Worm (Caenorhabditis elegans) whole organism, L3 larva: ENCODE results near the gene Y105C5A.24.

ENCODE experiments used
- ama-1 ChIP-seq: fragments of 150-350 bp; optimal IDR thresholded peaks from 2 replicates; lab custom pipeline; 2018
- ceh-16 ChIP-seq: sonication (generic microtip); optimal IDR thresholded peaks from 2 replicates; lab custom pipeline; 2017; ENCODE audit warnings: missing biosample characterization, missing genetic modification characterization
- ceh-28 ChIP-seq: fragments of 150-350 bp; optimal IDR thresholded peaks from 2 replicates; lab custom pipeline; 2014; ENCODE audit warnings: missing biosample characterization, missing genetic modification reagents, missing genetic modification characterization
- ceh-82 ChIP-seq: fragments of 150-350 bp; optimal IDR thresholded peaks from 2 replicates; lab custom pipeline; 2014; ENCODE audit warnings: missing biosample characterization, missing genetic modification characterization
- ceh-9 ChIP-seq: sonication (generic microtip); optimal IDR thresholded peaks from 2 replicates; lab custom pipeline; 2018; ENCODE audit warnings: missing biosample characterization, missing genetic modification characterization
- daf-12 ChIP-seq: fragments of 150-350 bp; optimal IDR thresholded peaks from 2 replicates; lab custom pipeline; 2014; ENCODE audit warnings: missing biosample characterization, missing genetic modification reagents, missing genetic modification characterization
- egl-5 ChIP-seq: fragments of 150-350 bp; optimal IDR thresholded peaks from 2 replicates; lab custom pipeline; 2017; ENCODE audit warnings: missing biosample characterization, missing genetic modification reagents, missing genetic modification characterization, inconsistent platforms
- elt-2 ChIP-seq: sonication (generic microtip); optimal IDR thresholded peaks from 2 replicates; lab custom pipeline; 2016; ENCODE audit warnings: missing genetic modification reagents, mild to moderate bottlenecking, missing genetic modification characterization, missing compliant biosample characterization
- fkh-10 ChIP-seq: sonication (generic microtip); optimal IDR thresholded peaks from 2 replicates; lab custom pipeline; 2017; ENCODE audit warnings: missing biosample characterization, missing genetic modification reagents, missing genetic modification characterization
- fkh-2 ChIP-seq: fragments of 150-350 bp; optimal IDR thresholded peaks from 2 replicates; lab custom pipeline; 2014; ENCODE audit warnings: missing biosample characterization, missing genetic modification reagents, missing genetic modification characterization
- fos-1 ChIP-seq: fragments of 150-350 bp; optimal IDR thresholded peaks from 2 replicates; lab custom pipeline; 2014; ENCODE audit warnings: missing biosample characterization, missing genetic modification characterization
- hmg-11 ChIP-seq: sonication (generic microtip); optimal IDR thresholded peaks from 2 replicates; lab custom pipeline; 2016; ENCODE audit warnings: missing genetic modification characterization, missing compliant biosample characterization
- jun-1 ChIP-seq: fragments of 150-350 bp; optimal IDR thresholded peaks from 2 replicates; lab custom pipeline; 2014; ENCODE audit warnings: missing biosample characterization, missing genetic modification reagents, missing genetic modification characterization
- lin-15B ChIP-seq: fragments of 150-350 bp; optimal IDR thresholded peaks from 2 replicates; lab custom pipeline; 2014; ENCODE audit warnings: missing biosample characterization, missing genetic modification characterization
- lin-39 ChIP-seq: fragments of 150-350 bp; optimal IDR thresholded peaks from 2 replicates; lab custom pipeline; 2018; ENCODE audit warnings: missing biosample characterization, missing genetic modification reagents, missing genetic modification characterization
- mdl-1 ChIP-seq: fragments of 150-350 bp; optimal IDR thresholded peaks from 2 replicates; lab custom pipeline; 2014; ENCODE audit warnings: missing biosample characterization, missing genetic modification characterization
- mml-1 ChIP-seq: fragments of 150-350 bp; sonication (generic microtip); optimal IDR thresholded peaks from 3 replicates; lab custom pipeline; 2014; ENCODE audit warnings: missing biosample characterization, missing genetic modification characterization
- nfya-1 ChIP-seq: sonication (generic microtip); optimal IDR thresholded peaks from 2 replicates; lab custom pipeline; 2017; ENCODE audit warnings: missing genetic modification characterization, mild to moderate bottlenecking, missing compliant biosample characterization, antibody characterized with exemption, moderate library complexity; ENCODE audit not compliant: insufficient read depth
- nhr-12 ChIP-seq: fragments of 150-350 bp; optimal IDR thresholded peaks from 2 replicates; lab custom pipeline; 2014; ENCODE audit warnings: missing biosample characterization, missing genetic modification characterization
- nhr-23 ChIP-seq: fragments of 150-350 bp; optimal IDR thresholded peaks from 2 replicates; lab custom pipeline; 2014; ENCODE audit warnings: missing biosample characterization, missing genetic modification reagents, missing genetic modification characterization
- nhr-25 ChIP-seq: sonication (generic microtip); optimal IDR thresholded peaks from 2 replicates; lab custom pipeline; 2017; ENCODE audit warnings: missing biosample characterization, missing genetic modification characterization
- nhr-28 ChIP-seq: fragments of 150-350 bp; optimal IDR thresholded peaks from 2 replicates; lab custom pipeline; 2014; ENCODE audit warnings: missing biosample characterization, missing genetic modification characterization
- nhr-43 ChIP-seq: sonication (generic microtip); optimal IDR thresholded peaks from 2 replicates; lab custom pipeline; 2016; ENCODE audit warnings: mild to moderate bottlenecking, missing genetic modification characterization, missing compliant biosample characterization; ENCODE audit not compliant: poor library complexity, severe bottlenecking
- nhr-76 ChIP-seq: fragments of 150-350 bp; sonication (generic microtip); optimal IDR thresholded peaks from 5 replicates; lab custom pipeline; 2014; ENCODE audit warnings: missing biosample characterization, missing genetic modification characterization
- nhr-77 ChIP-seq: fragments of 150-350 bp; optimal IDR thresholded peaks from 2 replicates; lab custom pipeline; 2014; ENCODE audit warnings: missing biosample characterization, missing genetic modification characterization
- pha-4 ChIP-seq: fragments of 150-350 bp; optimal IDR thresholded peaks from 2 replicates; lab custom pipeline; 2014; ENCODE audit warnings: missing biosample characterization, missing genetic modification reagents, missing genetic modification characterization
- pqm-1 ChIP-seq: fragments of 150-350 bp; optimal IDR thresholded peaks from 2 replicates; lab custom pipeline; 2017; ENCODE audit warnings: missing biosample characterization, missing genetic modification characterization, inconsistent platforms
- sea-2 ChIP-seq: fragments of 150-350 bp; sonication (generic microtip); optimal IDR thresholded peaks from 4 replicates; lab custom pipeline; 2014; ENCODE audit warnings: missing biosample characterization, missing genetic modification reagents, missing genetic modification characterization
- snpc-4 ChIP-seq: fragments of 150-350 bp; optimal IDR thresholded peaks from 2 replicates; lab custom pipeline; 2014; ENCODE audit warnings: missing biosample characterization, missing genetic modification characterization
- tbx-2 ChIP-seq: sonication (generic microtip); optimal IDR thresholded peaks from 2 replicates; lab custom pipeline; 2016; ENCODE audit warnings: mild to moderate bottlenecking, missing genetic modification characterization, missing compliant biosample characterization
- unc-39 ChIP-seq: sonication (generic microtip); optimal IDR thresholded peaks from 4 replicates; lab custom pipeline; 2017; ENCODE audit warnings: missing biosample characterization, missing genetic modification characterization
- zag-1 ChIP-seq: fragments of 150-350 bp; optimal IDR thresholded peaks from 2 replicates; lab custom pipeline; 2014; ENCODE audit warnings: missing biosample characterization, missing genetic modification characterization
- ztf-11 ChIP-seq: fragments of 150-350 bp; optimal IDR thresholded peaks from 2 replicates; lab custom pipeline; 2014; ENCODE audit warnings: missing biosample characterization, missing genetic modification characterization
- ztf-4 ChIP-seq: fragments of 150-350 bp; optimal IDR thresholded peaks from 2 replicates; lab custom pipeline; 2014; ENCODE audit warnings: missing biosample characterization, missing genetic modification characterization

Y105C5A.24 gene

ce11 chrIV:15849656-15850055 is at the start of gene Y105C5A.24:
Y105C5A.24 (plus strand) TSS chrIV:15849875.
- peak; percentile 80 for TF ChIP-seq elt-2 (tag; lab: Kevin White, UChicago)
- peak; percentile 46 for TF ChIP-seq pha-4 (tag; lab: Kevin White, UChicago)
- no peak for TF ChIP-seq nhr-12
- TF ChIP-seq pqm-1 (tag; lab: Kevin White, UChicago), result peak; percentile 92

ce11 chrIV:15814044-15814443 is 35.6 kb upstream of the Y105C5A.24 start:
- no peak for TF ChIP-seq tbx-2
- peak; percentile 2 for TF ChIP-seq nfya-1 (tag; lab: Kevin White, UChicago)
- no peak for TF ChIP-seq egl-5 (tag; lab: Kevin White, UChicago)
- no peak for TF ChIP-seq pha-4 (tag; lab: Kevin White, UChicago)

ce11 chrIV:15817490-15817889 is 32.2 kb upstream of the Y105C5A.24 start:
- TF ChIP-seq daf-12, result no peak
- TF ChIP-seq sea-2, result no peak
- TF ChIP-seq egl-5 (tag; lab: Kevin White, UChicago), result no peak
- TF ChIP-seq nhr-23 (tag; lab: Kevin White, UChicago), result no peak
- TF ChIP-seq ama-1 (lab: Kevin White, UChicago), result no peak
- no peak for TF ChIP-seq ceh-28 (tag; lab: Kevin White, UChicago)
- TF ChIP-seq ztf-4 (tag; lab: Kevin White, UChicago), result no peak

- no peak for TF ChIP-seq unc-39
- TF ChIP-seq mdl-1, result no peak
- TF ChIP-seq fkh-10 (GFP tag; lab: Kevin White, UChicago), result no peak
- no peak for TF ChIP-seq ceh-28 (tag; lab: Kevin White, UChicago)
- TF ChIP-seq ztf-11 (tag; lab: Kevin White, UChicago), result no peak
- no peak for TF ChIP-seq fkh-2
- TF ChIP-seq, all 47 proteins: peak for 0
Observed at ce11 chrIV:15819759-15820158, 29.9 kb upstream of the Y105C5A.24 start, which contains the start of gene daf-38. daf-38 (plus strand) TSS chrIV:15820059.

ce11 chrIV:15844064-15844463 is 5.6 kb upstream of the Y105C5A.24 start:
- TF ChIP-seq tbx-2, result no peak
- TF ChIP-seq zag-1, result no peak
- TF ChIP-seq nhr-28 (tag; lab: Kevin White, UChicago), result no peak
- no peak for TF ChIP-seq lin-15B (tag; lab: Kevin White, UChicago)
- TF ChIP-seq jun-1 (tag; lab: Kevin White, UChicago), result no peak
- TF ChIP-seq pha-4 (tag; lab: Kevin White, UChicago), result no peak
- TF ChIP-seq mdl-1, result no peak
- no peak for TF ChIP-seq mml-1 (tag; lab: Kevin White, UChicago)
- no peak for TF ChIP-seq egl-5 (tag; lab: Kevin White, UChicago)
- TF ChIP-seq, all 47 proteins: peak for 0

- TF ChIP-seq nhr-77 (tag; lab: Kevin White, UChicago) (no peak), ztf-11 (tag; lab: Kevin White, UChicago) (no peak), hmg-11 (tag; lab: Kevin White, UChicago) (no peak), pha-4 (tag; lab: Kevin White, UChicago) (no peak), nfya-1 (tag; lab: Kevin White, UChicago) (no peak), snpc-4 (tag; lab: Kevin White, UChicago) (no peak), nhr-28 (tag; lab: Kevin White, UChicago) (no peak), nhr-23 (tag; lab: Kevin White, UChicago) (no peak), ztf-4 (tag; lab: Kevin White, UChicago) (no peak), ceh-9 (tag; lab: Kevin White, UChicago) (no peak), fos-1 (tag; lab: Kevin White, UChicago) (no peak)
Observed at ce11 chrIV:15846553-15846952, 3.1 kb upstream of the Y105C5A.24 start, which contains the start of gene Y105C5A.1270. Y105C5A.1270 (minus strand) TSS chrIV:15846653.

- no peak for TF ChIP-seq nfya-1 (tag; lab: Kevin White, UChicago)
- no peak for TF ChIP-seq unc-39
- no peak for TF ChIP-seq lin-39
- no peak for TF ChIP-seq fos-1 (tag; lab: Kevin White, UChicago)
- no peak for TF ChIP-seq tbx-2
- no peak for TF ChIP-seq mml-1 (tag; lab: Kevin White, UChicago)
- no peak for TF ChIP-seq nhr-43
- TF ChIP-seq nhr-76 (tag; lab: Kevin White, UChicago), result no peak
- TF ChIP-seq nhr-25 (tag; lab: Kevin White, UChicago), result no peak
- no peak for TF ChIP-seq nhr-77 (tag; lab: Kevin White, UChicago)
- no peak for TF ChIP-seq sea-2
- TF ChIP-seq ceh-82, result no peak
- no peak for TF ChIP-seq ceh-9 (tag; lab: Kevin White, UChicago)
- no peak for TF ChIP-seq daf-12
- no peak for TF ChIP-seq lin-15B (tag; lab: Kevin White, UChicago)
- no peak for TF ChIP-seq pqm-1 (tag; lab: Kevin White, UChicago)
- no peak for TF ChIP-seq ceh-16 (tag; lab: Kevin White, UChicago)
- TF ChIP-seq, all 47 proteins: peak for 0
Observed at ce11 chrIV:15847096-15847495, 2.6 kb upstream of the Y105C5A.24 start, which contains the start of gene Y105C5A.1269. Y105C5A.1269 (plus strand) TSS chrIV:15847396.
